Worm (Caenorhabditis elegans) whole organism, L4/young adult: Measurements from ENCODE around the gene Y4C6A.4.
"Not testable (repeated sequence)": the region's sequence is repeated elsewhere in the genome, so short reads cannot be mapped to it uniquely, and the experiment has no call there.

Experiments used
- W03F9.2 ChIP-seq: fragments of 150-350 bp; optimal IDR thresholded peaks from 2 replicates; lab custom pipeline; 2014; ENCODE audit warnings: missing biosample characterization, missing genetic modification characterization
- dao-5 ChIP-seq: sonication (generic microtip); optimal IDR thresholded peaks from 2 replicates; lab custom pipeline; 2016; ENCODE audit warnings: missing genotype, missing genetic modification characterization, moderate library complexity, missing compliant biosample characterization
- him-1 ChIP-seq: sonication (generic microtip); optimal IDR thresholded peaks from 2 replicates; lab custom pipeline; 2016; ENCODE audit warnings: missing genotype, missing genetic modification reagents, missing genetic modification characterization, missing compliant biosample characterization

Y4C6A.4 gene

DNA sequence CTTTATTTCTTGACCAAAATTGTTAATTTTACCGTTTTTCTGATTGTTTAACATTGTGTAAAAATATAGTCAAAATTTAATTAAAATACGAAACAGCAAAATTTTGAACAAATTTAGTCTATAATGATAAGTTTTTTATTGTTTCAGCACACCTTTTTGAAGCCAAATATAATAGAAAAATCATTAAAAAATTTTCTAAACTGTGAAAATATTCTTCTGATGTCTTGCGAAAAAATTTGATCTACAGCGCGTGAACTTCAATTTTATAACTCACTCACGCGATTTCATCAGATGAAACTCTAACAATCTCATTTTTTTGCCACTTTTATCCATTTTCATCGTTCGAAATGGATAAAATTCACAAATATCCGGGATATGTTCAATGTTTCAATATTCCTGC, 26.5 kb downstream of the Y4C6A.4 start, which contains the start of gene T11F8.1:
T11F8.1 (plus strand) TSS at position 301 of the 400 bp plus-strand sequence.
- TF ChIP-seq him-1 (tag; lab: Kevin White, UChicago) (no peak), W03F9.2 (tag; lab: Kevin White, UChicago) (no peak)

DNA sequence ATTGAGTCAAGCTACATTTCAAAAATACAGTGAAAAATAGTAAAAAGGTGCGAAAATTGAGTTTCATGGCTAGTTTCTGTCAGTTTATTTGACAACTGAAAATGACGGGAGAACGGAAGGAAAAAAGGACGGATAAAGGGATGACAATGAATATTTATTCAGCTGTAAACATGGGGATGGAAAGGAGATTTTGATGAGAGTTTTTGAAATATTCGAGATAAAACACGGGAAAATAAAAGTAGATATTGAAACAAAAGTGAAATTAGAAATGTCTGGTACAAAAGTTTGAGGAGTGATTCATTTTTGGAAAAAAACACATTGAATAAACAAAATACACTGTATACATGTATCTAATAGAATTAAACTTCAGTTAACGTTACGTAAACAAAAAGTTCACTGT, 29.5 kb downstream of the Y4C6A.4 start, which contains the start of gene T11F8.12:
T11F8.12 (minus strand) TSS at position 101 of the 400 bp plus-strand sequence.
- TF ChIP-seq W03F9.2 (tag; lab: Kevin White, UChicago): no peak
- no peak for TF ChIP-seq him-1 (tag; lab: Kevin White, UChicago)
- no peak for TF ChIP-seq dao-5

DNA sequence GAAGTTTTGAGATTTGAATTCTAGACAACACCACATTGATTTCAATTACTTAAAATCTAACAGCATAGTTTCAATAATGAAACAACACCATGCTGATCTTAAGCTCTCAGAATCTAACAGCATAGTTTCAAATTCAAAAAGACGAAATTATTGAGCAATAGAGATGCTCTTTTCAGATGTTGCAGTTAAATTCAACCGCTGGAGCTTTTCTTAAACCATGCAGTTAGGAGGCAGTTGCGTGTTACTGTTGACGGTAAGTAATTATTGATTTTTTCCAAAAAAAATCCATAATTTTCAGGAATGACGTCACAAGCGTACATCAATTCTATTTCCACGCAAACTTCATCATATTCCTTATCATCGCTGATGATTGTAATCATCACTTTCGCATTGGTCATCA, 30.0 kb downstream of the Y4C6A.4 start, which contains the start of gene T11F8.5:
T11F8.5 (plus strand) TSS at position 301 of the 400 bp plus-strand sequence.
- TF ChIP-seq W03F9.2 (tag; lab: Kevin White, UChicago) (no peak), dao-5 (no peak), him-1 (tag; lab: Kevin White, UChicago) (no peak)

DNA sequence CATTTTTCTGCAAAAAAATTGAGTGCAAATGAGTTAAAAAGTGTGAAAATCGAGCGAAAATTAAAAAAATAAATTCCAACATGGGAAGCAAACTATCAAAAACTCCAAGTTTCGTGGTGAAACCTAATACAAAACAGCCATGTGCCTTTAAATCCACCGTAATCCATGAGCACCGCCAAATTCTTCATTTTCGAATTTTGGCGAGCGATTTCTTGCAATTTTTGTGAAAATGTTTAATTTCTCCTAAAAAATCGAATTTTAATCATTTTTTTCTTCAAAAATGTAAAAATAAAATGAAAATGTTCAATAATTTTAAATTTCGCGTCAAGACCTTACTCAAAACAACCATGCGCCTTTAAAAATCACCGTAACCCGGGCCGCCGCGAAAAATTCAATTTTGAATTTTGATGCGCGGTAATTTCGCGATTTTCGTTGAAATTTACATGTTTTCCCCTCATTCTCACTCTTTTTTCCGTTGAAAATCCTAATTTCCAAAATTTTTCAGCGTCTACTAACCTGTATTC, 33.5 kb downstream of the Y4C6A.4 start, which contains the start of the genes snpc-3.1 and puf-7:
snpc-3.1 (minus strand) TSS at position 51 of the 524 bp plus-strand sequence.
puf-7 (plus strand) TSS at position 506 of the 524 bp plus-strand sequence.
- not testable (repeated sequence) for TF ChIP-seq him-1 (tag; lab: Kevin White, UChicago); dao-5; W03F9.2 (tag; lab: Kevin White, UChicago)

DNA sequence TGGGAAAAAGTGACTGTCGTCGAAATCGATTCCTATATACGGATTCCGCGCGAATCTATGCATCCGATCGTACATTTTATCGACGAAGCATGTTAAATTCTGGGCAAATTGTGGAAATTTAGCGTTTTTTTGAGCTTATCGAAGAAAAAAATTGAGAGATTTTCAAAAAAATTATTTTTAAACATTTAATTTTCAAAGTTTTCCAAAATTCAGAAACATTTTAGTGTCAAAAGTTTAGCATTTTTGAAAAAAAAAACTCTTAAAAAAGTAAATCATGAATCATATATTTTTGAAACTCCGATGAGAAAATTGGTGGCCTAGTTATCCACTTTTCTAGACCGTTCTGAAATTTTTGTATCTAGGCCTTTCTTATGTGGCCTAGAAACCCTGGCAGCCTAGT, 38.3 kb downstream of the Y4C6A.4 start, which contains the start of gene B0273.115:
B0273.115 (minus strand) TSS at position 101 of the 400 bp plus-strand sequence.
- not testable (repeated sequence) for TF ChIP-seq dao-5; him-1 (tag; lab: Kevin White, UChicago); W03F9.2 (tag; lab: Kevin White, UChicago)

DNA sequence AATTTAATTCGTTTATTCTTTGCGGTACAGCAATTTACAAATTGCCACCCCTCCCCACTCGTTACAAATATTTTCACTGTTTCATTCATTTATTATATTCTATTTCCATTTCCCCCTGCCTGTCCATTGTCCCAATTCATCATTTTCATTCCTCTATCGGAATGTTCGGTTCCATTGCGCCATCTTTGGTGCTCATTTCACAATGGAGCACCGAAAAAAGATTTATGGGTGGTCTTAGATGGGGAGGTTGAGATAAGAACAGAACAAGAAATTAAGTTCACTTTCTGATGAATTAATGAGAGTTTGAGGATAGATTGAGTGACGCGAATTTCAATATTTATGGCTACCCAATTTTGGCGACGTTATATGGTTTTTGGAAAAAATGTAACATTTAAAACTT, 39.4 kb downstream of the Y4C6A.4 start:
- no peak for TF ChIP-seq dao-5
- no peak for TF ChIP-seq him-1 (tag; lab: Kevin White, UChicago)
- no peak for TF ChIP-seq W03F9.2 (tag; lab: Kevin White, UChicago)

DNA sequence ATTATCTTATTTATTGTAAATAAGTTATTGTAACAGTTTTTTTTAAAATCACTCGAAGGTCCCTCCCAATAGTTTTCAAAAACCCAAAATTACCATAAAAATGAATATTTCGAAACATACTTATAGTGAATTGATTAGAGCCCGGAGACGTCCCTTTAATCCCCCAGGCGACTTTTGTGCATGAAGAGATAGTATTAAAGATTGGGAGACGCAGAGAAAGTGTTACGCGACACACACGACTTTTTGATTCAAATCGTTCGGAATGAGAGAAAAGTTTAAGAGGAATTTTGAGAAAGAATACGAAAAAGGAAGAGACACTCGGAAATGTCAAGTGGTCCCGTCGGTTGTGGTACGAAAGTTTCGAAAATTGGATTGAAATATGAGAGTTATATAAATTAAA, 40.4 kb downstream of the Y4C6A.4 start:
- TF ChIP-seq W03F9.2 (tag; lab: Kevin White, UChicago): no peak
- TF ChIP-seq dao-5: no peak
- no peak for TF ChIP-seq him-1 (tag; lab: Kevin White, UChicago)

DNA sequence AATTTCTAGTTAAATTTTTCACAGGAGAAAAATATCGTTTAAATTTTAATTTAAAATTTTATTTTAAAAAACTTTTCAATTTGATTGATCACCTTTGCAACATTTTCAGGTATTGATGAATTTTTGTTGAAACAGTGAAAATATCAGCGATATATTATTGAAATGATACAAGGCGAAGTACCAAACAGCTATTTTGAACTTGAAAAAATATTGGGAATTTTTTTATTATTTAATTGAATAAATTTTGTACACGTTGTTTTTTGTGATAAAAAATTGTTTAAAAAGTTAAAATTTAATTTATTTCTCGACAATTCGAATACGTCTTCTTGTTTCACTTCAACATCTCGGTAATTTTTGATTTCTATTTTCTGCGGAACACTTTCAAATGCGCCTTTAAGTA, 40.9 kb downstream of the Y4C6A.4 start, which contains the start of gene B0273.1:
B0273.1 (plus strand) TSS at position 301 of the 400 bp plus-strand sequence.
- TF ChIP-seq him-1 (tag; lab: Kevin White, UChicago) (no peak), dao-5 (no peak), W03F9.2 (tag; lab: Kevin White, UChicago) (no peak)

DNA sequence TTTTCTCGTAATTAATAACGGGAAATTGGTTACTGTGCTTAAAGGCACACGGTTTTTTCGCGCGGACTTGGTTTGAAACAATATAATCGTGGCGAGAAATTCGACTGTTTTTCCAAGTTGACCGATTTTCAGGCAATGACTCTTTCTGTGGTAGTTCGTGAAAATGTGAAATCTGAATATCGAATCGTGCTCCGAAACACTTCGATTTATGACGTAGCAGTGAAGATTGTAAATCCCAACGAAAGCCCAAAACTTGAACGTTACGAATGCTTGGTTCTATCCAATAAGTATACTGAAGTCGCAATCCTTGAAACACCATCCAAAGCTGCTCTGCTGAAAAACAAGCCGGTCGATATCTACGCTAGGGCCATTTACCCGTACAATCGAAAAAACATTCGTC, 41.3 kb downstream of the Y4C6A.4 start:
- TF ChIP-seq W03F9.2 (tag; lab: Kevin White, UChicago) (no peak), dao-5 (no peak), him-1 (tag; lab: Kevin White, UChicago) (no peak)

DNA sequence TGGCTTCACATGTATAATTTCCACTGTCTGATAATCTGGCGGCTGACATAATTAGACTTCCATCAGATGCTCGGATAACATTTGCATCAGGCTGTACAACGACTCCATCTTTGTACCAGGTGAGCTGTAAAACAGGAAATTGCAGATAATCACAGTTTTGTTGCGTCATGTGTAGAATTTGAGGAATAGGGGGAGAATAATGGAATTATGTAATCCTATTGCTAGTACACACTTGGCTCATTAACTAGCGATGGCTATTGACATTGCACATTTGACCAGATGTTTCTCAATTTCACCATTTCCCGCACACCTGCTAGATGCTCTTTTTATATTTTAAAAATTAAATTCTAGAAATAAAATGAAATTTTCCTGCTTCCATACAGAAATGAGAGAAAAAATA, 48.6 kb downstream of the Y4C6A.4 start:
- no peak for TF ChIP-seq him-1 (tag; lab: Kevin White, UChicago)
- no peak for TF ChIP-seq W03F9.2 (tag; lab: Kevin White, UChicago)
- no peak for TF ChIP-seq dao-5

DNA sequence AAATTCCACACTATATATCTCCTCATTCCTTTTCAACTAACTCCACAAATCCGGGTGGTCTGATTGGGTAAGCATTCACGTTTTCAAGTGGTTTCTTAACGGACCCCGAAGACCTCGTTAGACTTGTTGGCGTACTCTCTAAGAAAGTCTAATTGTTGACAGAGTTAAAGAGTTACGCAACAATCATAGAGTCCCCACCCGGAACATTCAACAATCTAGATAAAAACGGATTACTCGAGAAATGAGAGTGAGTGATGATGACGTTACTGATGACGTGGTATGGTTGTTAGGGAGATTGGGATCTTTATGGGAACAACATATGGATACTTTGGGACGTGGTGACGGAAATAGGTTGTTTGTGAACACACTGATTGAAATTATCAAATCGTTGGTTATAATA, 49.8 kb downstream of the Y4C6A.4 start:
- no peak for TF ChIP-seq W03F9.2 (tag; lab: Kevin White, UChicago)
- TF ChIP-seq him-1 (tag; lab: Kevin White, UChicago): no peak
- TF ChIP-seq dao-5: no peak
